Fruit fly (Drosophila melanogaster): ENCODE results near the gene Cyp304a1.

Cyp304a1 gene

dm6 chr3R:12960929-12961855 is 2.4 kb upstream of the Cyp304a1 start, which contains the start of gene Spc25 (continued):
- TF ChIP-seq CG30431 (GFP tag; optimal IDR thresholded peaks at IDR 0.05) (no peak), CG6254 (GFP tag; optimal IDR thresholded peaks at IDR 0.05) (no peak), gfzf (GFP tag; optimal IDR thresholded peaks at IDR 0.05) (peak; percentile 33), wek (GFP tag; optimal IDR thresholded peaks at IDR 0.05) (no peak), MTF-1 (GFP tag; optimal IDR thresholded peaks at IDR 0.05; ENCODE audit: borderline replicate concordance) (no peak), pnt (GFP tag; optimal IDR thresholded peaks at IDR 0.05) (peak; percentile 65), tx (GFP tag; optimal IDR thresholded peaks at IDR 0.05) (peak; percentile 60), Mes4 (GFP tag; optimal IDR thresholded peaks at IDR 0.05) (peak; percentile 55), ato (GFP tag; IDR thresholded peaks at IDR 0.05; ENCODE audit: partially characterized antibody) (peak; percentile 95), vvl (GFP tag; IDR thresholded peaks at IDR 0.05) (peak; percentile 67), CkIIα-i1 (GFP tag; IDR thresholded peaks at IDR 0.05) (no peak), CG7786 (GFP tag; optimal IDR thresholded peaks at IDR 0.05) (peak; percentile 37), CG12942 (GFP tag; optimal IDR thresholded peaks at IDR 0.05) (peak; percentile 45), CG9797 (GFP tag; optimal IDR thresholded peaks at IDR 0.05) (peak; percentile 49), lilli (GFP tag; optimal IDR thresholded peaks at IDR 0.05) (peak; percentile 83), fd102C (GFP tag; optimal IDR thresholded peaks at IDR 0.05) (no peak), CG34376 (GFP tag; optimal IDR thresholded peaks at IDR 0.05) (no peak), HmgD (GFP tag; optimal IDR thresholded peaks at IDR 0.05) (peak; percentile 82), CG3281 (GFP tag; optimal IDR thresholded peaks at IDR 0.05) (peak; percentile 9), hkb (optimal IDR thresholded peaks at IDR 0.05) (peak; percentile 75), hkb (GFP tag; IDR thresholded peaks at IDR 0.05) (no peak), Atf-2 (GFP tag; optimal IDR thresholded peaks at IDR 0.05) (peak; percentile 46), zfh1 (GFP tag; IDR thresholded peaks at IDR 0.05) (peak; percentile 45; the same call in 2 of the 3 replicates), sob (GFP tag; IDR thresholded peaks at IDR 0.05) (peak; percentile 66; the same call in 1 of the 2 replicates), CG9932 (GFP tag; IDR thresholded peaks at IDR 0.05) (peak; percentile 92), CG11085 (GFP tag; IDR thresholded peaks at IDR 0.05) (no peak), psq (GFP tag; optimal IDR thresholded peaks at IDR 0.05) (peak; percentile 4), CG5245 (GFP tag; optimal IDR thresholded peaks at IDR 0.05) (no peak), org-1 (GFP tag; optimal IDR thresholded peaks at IDR 0.05) (no peak), CG8290 (GFP tag; optimal IDR thresholded peaks at IDR 0.05) (peak; percentile 70), CG8290 (tag; optimal IDR thresholded peaks at IDR 0.05) (peak in 1 of 2 experiments; percentile 37), Dref (GFP tag; IDR thresholded peaks at IDR 0.05) (peak; percentile 96), ken (GFP tag; IDR thresholded peaks at IDR 0.05) (peak; percentile 75; the same call in 2 of the 3 replicates), Mad (GFP tag; optimal IDR thresholded peaks at IDR 0.05) (peak; percentile 46), scrt (GFP tag; optimal IDR thresholded peaks at IDR 0.05) (no peak), CG15269 (tag; optimal IDR thresholded peaks at IDR 0.05) (peak; percentile 17), CHES-1-like (GFP tag; optimal IDR thresholded peaks at IDR 0.05) (peak; percentile 65), vnd (GFP tag; IDR thresholded peaks at IDR 0.05; ENCODE audit: partially characterized antibody) (peak; percentile 87), nmo (GFP tag; optimal IDR thresholded peaks at IDR 0.05) (peak; percentile 54), CG10431 (GFP tag; optimal IDR thresholded peaks at IDR 0.05) (no peak), CG4360 (GFP tag; IDR thresholded peaks at IDR 0.05) (no peak), yki (optimal IDR thresholded peaks at IDR 0.05) (no peak), tll (GFP tag; optimal IDR thresholded peaks at IDR 0.05) (peak in 1 of 2 experiments; percentile 40), Sin3A (optimal IDR thresholded peaks at IDR 0.05) (peak; percentile 87), ara (GFP tag; IDR thresholded peaks at IDR 0.05) (peak; percentile 29; the same call in 1 of the 2 replicates), CG6689 (GFP tag; IDR thresholded peaks at IDR 0.05) (0 out of 2 replicates have a peak, but pooled peaks have one; percentile 17), CG4617 (GFP tag; optimal IDR thresholded peaks at IDR 0.05; ENCODE audit: borderline replicate concordance) (peak; percentile 77), Vsx1 (GFP tag; optimal IDR thresholded peaks at IDR 0.05) (no peak), CG34422 (GFP tag; IDR thresholded peaks at IDR 0.05) (peak; percentile 80), Dip3 (GFP tag; optimal IDR thresholded peaks at IDR 0.05) (peak; percentile 35)
